Worm (Caenorhabditis elegans): ENCODE results near the gene ubc-13.

DNA sequence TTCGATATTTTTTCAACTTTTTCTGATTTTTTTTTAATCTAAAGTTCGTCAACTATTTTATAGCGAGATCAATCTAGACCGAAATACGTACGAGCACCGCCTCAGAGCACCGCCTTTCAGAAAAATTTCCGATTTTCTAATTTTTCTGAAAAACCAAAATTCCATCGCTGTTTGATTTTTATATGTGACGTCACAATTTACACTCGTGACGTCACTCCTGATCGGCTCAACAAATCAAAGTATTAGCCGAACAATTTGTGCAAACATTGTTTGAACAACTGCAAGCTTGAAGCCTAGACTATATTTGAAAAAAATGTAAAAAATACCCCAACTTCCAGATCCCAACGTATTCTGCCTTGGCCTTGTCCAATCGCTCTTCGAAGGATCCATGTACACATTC lies 9.7 kb upstream of the ubc-13 start:
- TF ChIP-seq sem-2 (GFP tag; optimal IDR thresholded peaks at IDR 0.05): no peak
- no peak for TF ChIP-seq blmp-1 (tag; optimal IDR thresholded peaks at IDR 0.05)
- no peak for TF ChIP-seq ztf-11 (tag; optimal IDR thresholded peaks at IDR 0.05)
- no peak for TF ChIP-seq nhr-237 (tag; optimal IDR thresholded peaks at IDR 0.05)
- TF ChIP-seq bed-3 (GFP tag; optimal IDR thresholded peaks at IDR 0.05): no peak
- no peak for TF ChIP-seq tbx-8 (GFP tag; optimal IDR thresholded peaks at IDR 0.05)
- TF ChIP-seq snpc-4 (tag; optimal IDR thresholded peaks at IDR 0.05): no peak
- TF ChIP-seq mab-5 (tag; optimal IDR thresholded peaks at IDR 0.05): no peak

All from whole organism, mixed stage, embryonic.